Fruit fly (Drosophila melanogaster) whole organism, embryonic: ENCODE data around the gene aop.

Experiments used
- Asciz ChIP-seq: fragments of 200-800 bp; sonication (Bioruptor generic); optimal IDR thresholded peaks from 2 replicates; lab custom pipeline; 2017; ENCODE audit warnings: missing biosample characterization, mild to moderate bottlenecking, missing genetic modification characterization, missing genetic modification reagents
- Atf6 ChIP-seq: fragments of 200-800 bp; sonication (Bioruptor generic); IDR thresholded peaks from 2 replicates; pipeline ENCODE4 v1.3.6; 2022; ENCODE audit warnings: missing biosample characterization, missing genetic modification characterization
- CG10543 ChIP-seq: fragments of 200-800 bp; sonication (Bioruptor generic); optimal IDR thresholded peaks from 3 replicates; lab custom pipeline; 2017; ENCODE audit warnings: missing biosample characterization, mild to moderate bottlenecking, missing genetic modification characterization, moderate library complexity
- CG11456 ChIP-seq: fragments of 200-800 bp; sonication (Bioruptor generic); IDR thresholded peaks from 3 replicates; pipeline ENCODE4 v1.3.6; 2022; ENCODE audit warnings: missing biosample characterization, missing genetic modification characterization
- CG12071 ChIP-seq: fragments of 200-800 bp; sonication (Bioruptor generic); optimal IDR thresholded peaks from 3 replicates; lab custom pipeline; 2018; ENCODE audit warnings: missing biosample characterization, mild to moderate bottlenecking, missing genetic modification characterization
- CG13624 ChIP-seq: fragments of 200-800 bp; sonication (Bioruptor generic); optimal IDR thresholded peaks from 2 replicates; lab custom pipeline; 2016; ENCODE audit warnings: missing biosample characterization, missing genetic modification characterization
- CG1529 ChIP-seq: fragments of 200-800 bp; sonication (Bioruptor generic); optimal IDR thresholded peaks from 3 replicates; lab custom pipeline; 2018; ENCODE audit warnings: missing biosample characterization, missing genetic modification characterization
- CG16779 ChIP-seq: fragments of 200-800 bp; sonication (Bioruptor generic); IDR thresholded peaks from 2 replicates; pipeline ENCODE4 v1.3.6; 2022; ENCODE audit warnings: missing biosample characterization, missing genetic modification characterization
- CG18011 ChIP-seq: fragments of 200-800 bp; sonication (Bioruptor generic); optimal IDR thresholded peaks from 2 replicates; lab custom pipeline; 2017; ENCODE audit warnings: missing biosample characterization, missing genetic modification characterization, mild to moderate bottlenecking, moderate library complexity, missing genotype
- CG1832 ChIP-seq: fragments of 200-800 bp; sonication (Bioruptor generic); optimal IDR thresholded peaks from 2 replicates; lab custom pipeline; 2017; ENCODE audit warnings: missing biosample characterization, mild to moderate bottlenecking, missing genetic modification characterization, inconsistent platforms
- CG18476 ChIP-seq: fragments of 200-800 bp; sonication (Bioruptor generic); optimal IDR thresholded peaks from 2 replicates; lab custom pipeline; 2016; ENCODE audit warnings: missing biosample characterization, mild to moderate bottlenecking, missing genetic modification characterization
- CG18764 ChIP-seq: fragments of 200-800 bp; sonication (Bioruptor generic); optimal IDR thresholded peaks from 3 replicates; lab custom pipeline; 2016; ENCODE audit warnings: missing biosample characterization, missing genetic modification characterization
- CG2712 ChIP-seq: fragments of 200-800 bp; optimal IDR thresholded peaks from 3 replicates; lab custom pipeline; 2019; ENCODE audit warnings: missing biosample characterization, mild to moderate bottlenecking, missing genetic modification characterization, moderate library complexity
- CG3281 ChIP-seq: fragments of 200-800 bp; sonication (Bioruptor generic); optimal IDR thresholded peaks from 3 replicates; lab custom pipeline; 2017; ENCODE audit warnings: missing biosample characterization, mild to moderate bottlenecking, missing genetic modification characterization
- CG34376 ChIP-seq: fragments of 200-800 bp; sonication (Bioruptor generic); optimal IDR thresholded peaks from 2 replicates; lab custom pipeline; 2018; ENCODE audit warnings: missing biosample characterization, mild to moderate bottlenecking, missing genetic modification characterization
- CG3847 ChIP-seq: fragments of 200-800 bp; sonication (Bioruptor generic); IDR thresholded peaks from 2 replicates; pipeline ENCODE4 v1.3.6; 2022; ENCODE audit warnings: missing biosample characterization, missing genetic modification characterization
- CG5245 ChIP-seq: fragments of 200-800 bp; sonication (Bioruptor generic); optimal IDR thresholded peaks from 3 replicates; lab custom pipeline; 2016; ENCODE audit warnings: missing biosample characterization, missing genetic modification characterization
- CG6175 ChIP-seq: fragments of 200-800 bp; sonication (Bioruptor generic); IDR thresholded peaks from 3 replicates; pipeline ENCODE4 v1.3.6; 2022; ENCODE audit warnings: missing biosample characterization, missing genetic modification characterization
- CG7357 ChIP-seq: fragments of 200-800 bp; sonication (Bioruptor generic); IDR thresholded peaks from 3 replicates; pipeline ENCODE4 v1.3.6; 2022; ENCODE audit warnings: missing biosample characterization, missing genetic modification characterization
- CG7786 ChIP-seq: fragments of 200-800 bp; sonication (Bioruptor generic); optimal IDR thresholded peaks from 2 replicates; lab custom pipeline; 2016; ENCODE audit warnings: missing biosample characterization, missing genetic modification characterization
- CG9727 ChIP-seq: fragments of 200-800 bp; sonication (Bioruptor generic); optimal IDR thresholded peaks from 3 replicates; lab custom pipeline; 2017; ENCODE audit warnings: missing biosample characterization, mild to moderate bottlenecking, missing genetic modification characterization
- Dfd ChIP-seq, 2 experiments: fragments of >200 bp; optimal IDR thresholded peaks; 2 replicates each; lab custom pipeline; 2017; ENCODE audit warnings: missing biosample characterization in 2 of 2, missing genetic modification characterization in 2 of 2
- Dip2 ChIP-seq: fragments of 200-800 bp; sonication (Bioruptor generic); IDR thresholded peaks from 2 replicates; pipeline ENCODE4 v1.3.6; 2022; ENCODE audit warnings: missing biosample characterization, missing genetic modification characterization
- E2f1 ChIP-seq: fragments of 200-800 bp; sonication (Bioruptor generic); IDR thresholded peaks from 2 replicates; pipeline ENCODE4 v1.3.6; 2022; ENCODE audit warnings: missing biosample characterization, missing genetic modification characterization
- ERR ChIP-seq: fragments of 200-800 bp; sonication (Bioruptor generic); optimal IDR thresholded peaks from 2 replicates; lab custom pipeline; 2016; ENCODE audit warnings: missing biosample characterization, missing genetic modification characterization
- Eip74EF ChIP-seq, 2 experiments: fragments of 200-800 bp in 1 of 2; fragments of >200 bp in 1 of 2; sonication (Bioruptor generic) in 1 of 2; optimal IDR thresholded peaks; 2 replicates each; lab custom pipeline; 2017 to 2019; ENCODE audit warnings: missing biosample characterization in 2 of 2, missing genetic modification characterization in 2 of 2, mild to moderate bottlenecking in 1 of 2, moderate library complexity in 1 of 2
- Gug ChIP-seq: fragments of 200-800 bp; sonication (Bioruptor generic); IDR thresholded peaks from 4 replicates; pipeline ENCODE4 v1.3.6; 2022; ENCODE audit warnings: missing biosample characterization, missing genetic modification characterization
- H15 ChIP-seq: fragments of 200-800 bp; sonication (Bioruptor generic); IDR thresholded peaks from 3 replicates; pipeline ENCODE4 v1.3.6; 2022; ENCODE audit warnings: missing biosample characterization, missing genetic modification characterization
- HmgZ ChIP-seq: fragments of 200-800 bp; sonication (Bioruptor generic); optimal IDR thresholded peaks from 2 replicates; lab custom pipeline; 2018; ENCODE audit warnings: missing biosample characterization, mild to moderate bottlenecking, missing genetic modification characterization
- Kr ChIP-seq: fragments of 200-800 bp; sonication (Bioruptor generic); optimal IDR thresholded peaks from 2 replicates; lab custom pipeline; 2017; ENCODE audit warnings: missing biosample characterization, mild to moderate bottlenecking, missing genetic modification characterization
- Myb ChIP-seq: fragments of 200-800 bp; sonication (Bioruptor generic); optimal IDR thresholded peaks from 2 replicates; lab custom pipeline; 2016; ENCODE audit warnings: missing biosample characterization, missing genetic modification characterization
- Nf-YB ChIP-seq: fragments of 200-800 bp; sonication (Bioruptor generic); optimal IDR thresholded peaks from 3 replicates; lab custom pipeline; 2019; ENCODE audit warnings: missing biosample characterization, mild to moderate bottlenecking, missing genetic modification characterization, moderate library complexity
- YL-1 ChIP-seq: fragments of 200-800 bp; sonication (Bioruptor generic); optimal IDR thresholded peaks from 3 replicates; lab custom pipeline; 2017; ENCODE audit warnings: missing biosample characterization, mild to moderate bottlenecking, missing genetic modification characterization
- chn ChIP-seq: fragments of 200-800 bp; sonication (Bioruptor generic); optimal IDR thresholded peaks from 2 replicates; lab custom pipeline; 2016; ENCODE audit warnings: missing biosample characterization, missing genetic modification characterization
- cwo ChIP-seq: fragments of 200-800 bp; sonication (Bioruptor generic); optimal IDR thresholded peaks from 3 replicates; lab custom pipeline; 2017; ENCODE audit warnings: missing biosample characterization, missing genetic modification characterization, mild to moderate bottlenecking, moderate library complexity, missing genetic modification reagents
- dmrt11E ChIP-seq: fragments of 200-800 bp; sonication (Bioruptor generic); optimal IDR thresholded peaks from 3 replicates; lab custom pipeline; 2018; ENCODE audit warnings: missing biosample characterization, mild to moderate bottlenecking, missing genetic modification characterization, moderate library complexity
- hbn ChIP-seq: fragments of 200-800 bp; sonication (Bioruptor generic); IDR thresholded peaks from 2 replicates; pipeline ENCODE4 v1.3.6; 2022; ENCODE audit warnings: missing biosample characterization, missing genetic modification characterization; ENCODE audit not compliant: partially characterized antibody
- ind ChIP-seq: fragments of 200-800 bp; sonication (Bioruptor generic); optimal IDR thresholded peaks from 3 replicates; lab custom pipeline; 2016; ENCODE audit warnings: missing biosample characterization, missing genetic modification characterization
- jing ChIP-seq: fragments of 200-800 bp; sonication (Bioruptor generic); optimal IDR thresholded peaks from 2 replicates; lab custom pipeline; 2018; ENCODE audit warnings: missing biosample characterization, mild to moderate bottlenecking, missing genetic modification characterization
- kah ChIP-seq: fragments of 200-800 bp; sonication (Bioruptor generic); optimal IDR thresholded peaks from 2 replicates; lab custom pipeline; 2018; ENCODE audit warnings: missing biosample characterization, mild to moderate bottlenecking, missing genetic modification characterization
- odd ChIP-seq: fragments of 200-800 bp; sonication (Bioruptor generic); optimal IDR thresholded peaks from 2 replicates; lab custom pipeline; 2017; ENCODE audit warnings: missing biosample characterization, mild to moderate bottlenecking, missing genetic modification characterization
- p53 ChIP-seq: fragments of 200-800 bp; sonication (Bioruptor generic); optimal IDR thresholded peaks from 2 replicates; lab custom pipeline; 2016; ENCODE audit warnings: missing biosample characterization, missing genetic modification characterization
- pb ChIP-seq: fragments of 200-800 bp; sonication (Bioruptor generic); optimal IDR thresholded peaks from 3 replicates; lab custom pipeline; 2016; ENCODE audit warnings: missing biosample characterization, missing genetic modification characterization
- sc ChIP-seq, 3 experiments: fragments of >200 bp in 2 of 3; fragments of 200-800 bp in 1 of 3; sonication (Bioruptor generic) in 1 of 3; optimal IDR thresholded peaks; 2 replicates in 2 of 3; 3 replicates in 1 of 3; lab custom pipeline; 2017; ENCODE audit warnings: mild to moderate bottlenecking in 1 of 3, missing biosample characterization in 1 of 3, missing genetic modification characterization in 1 of 3, missing genetic modification reagents in 1 of 3
- scrt ChIP-seq: fragments of 200-800 bp; sonication (Bioruptor generic); optimal IDR thresholded peaks from 2 replicates; lab custom pipeline; 2018; ENCODE audit warnings: missing biosample characterization, mild to moderate bottlenecking, missing genetic modification characterization, moderate library complexity
- stc ChIP-seq: fragments of 200-800 bp; sonication (Bioruptor generic); IDR thresholded peaks from 2 replicates; pipeline ENCODE4 v1.3.6; 2022; ENCODE audit warnings: missing biosample characterization, missing genetic modification characterization
- toy ChIP-seq: fragments of 200-800 bp; sonication (Bioruptor generic); IDR thresholded peaks from 2 replicates; pipeline ENCODE4 v1.3.6; 2022; ENCODE audit warnings: missing biosample characterization, missing genetic modification characterization
- z ChIP-seq: fragments of 200-800 bp; sonication (Bioruptor generic); IDR thresholded peaks from 3 replicates; pipeline ENCODE4 v1.3.6; 2022; ENCODE audit warnings: missing biosample characterization, missing genetic modification characterization

Gene aop

dm6 chr2L:2130157-2130987 lies 48.2 kb downstream of the aop start, which contains the start of gene Glyp (continued):
- TF ChIP-seq CG5245 (GFP tag; lab: Kevin White, UChicago) (peak; percentile 79), Dfd (GFP tag; optimal IDR thresholded peaks at IDR 0.05; lab: Kevin White, UChicago) (no peak), sc (optimal IDR thresholded peaks at IDR 0.05; lab: Kevin White, UChicago) (no peak), sc (GFP tag; optimal IDR thresholded peaks at IDR 0.05; lab: Kevin White, UChicago) (peak; percentile 96), toy (GFP tag; lab: Robert Waterston, UW) (peak; percentile 83), Kr (GFP tag; lab: Kevin White, UChicago) (peak; percentile 76), ind (GFP tag; lab: Kevin White, UChicago) (peak; percentile 95), Eip74EF (GFP tag; optimal IDR thresholded peaks at IDR 0.05; lab: Kevin White, UChicago) (peak in 1 of 2 experiments; percentile 96), kah (GFP tag; lab: Kevin White, UChicago) (peak; percentile 77), CG3281 (GFP tag; lab: Kevin White, UChicago) (peak; percentile 99), hbn (GFP tag; lab: Robert Waterston, UW) (no peak; the same call in 1 of the 2 replicates), jing (GFP tag; lab: Kevin White, UChicago) (peak; percentile 84), CG11456 (GFP tag; lab: Robert Waterston, UW) (peak; percentile 94), CG7786 (peak; percentile 63), E2f1 (peak; percentile 95), CG7357 (GFP tag; lab: Robert Waterston, UW) (peak; percentile 91), YL-1 (GFP tag; lab: Kevin White, UChicago) (peak; percentile 96), CG18764 (GFP tag; lab: Kevin White, UChicago) (peak; percentile 92), dmrt11E (tag; lab: Kevin White, UChicago) (peak; percentile 86), Gug (peak; percentile 89), pb (GFP tag; lab: Kevin White, UChicago) (peak; percentile 56), Atf6 (peak; percentile 97), scrt (GFP tag; lab: Kevin White, UChicago) (peak; percentile 97), CG16779 (GFP tag; lab: Robert Waterston, UW) (peak; percentile 88), Myb (GFP tag; lab: Kevin White, UChicago) (peak; percentile 18), CG3847 (GFP tag; lab: Robert Waterston, UW) (peak; percentile 94), z (GFP tag; lab: Robert Waterston, UW) (no peak; the same call in 2 of the 3 replicates), CG10543 (GFP tag; lab: Kevin White, UChicago) (peak; percentile 99), HmgZ (tag; lab: Kevin White, UChicago) (peak; percentile 96), CG1529 (GFP tag; lab: Kevin White, UChicago) (peak; percentile 95), cwo (GFP tag; lab: Kevin White, UChicago) (peak; percentile 97), Nf-YB (GFP tag; lab: Kevin White, UChicago) (peak; percentile 88), CG18476 (GFP tag; lab: Kevin White, UChicago) (peak; percentile 89), CG12071 (peak; percentile 93), CG6175 (GFP tag; lab: Robert Waterston, UW) (peak; percentile 81), H15 (GFP tag; lab: Robert Waterston, UW) (peak; percentile 91), ERR (GFP tag; lab: Kevin White, UChicago) (peak; percentile 100), CG9727 (peak; percentile 98), stc (peak; percentile 96), CG2712 (tag; lab: Kevin White, UChicago) (peak; percentile 98), p53 (peak; percentile 46), Dip2 (GFP tag; lab: Robert Waterston, UW) (peak; percentile 37; the same call in 1 of the 2 replicates), CG34376 (GFP tag; lab: Kevin White, UChicago) (peak; percentile 98), CG1832 (GFP tag; lab: Kevin White, UChicago) (peak; percentile 90), chn (GFP tag; lab: Kevin White, UChicago) (peak; percentile 77), Asciz (GFP tag; lab: Kevin White, UChicago) (peak; percentile 97), CG13624 (GFP tag; lab: Kevin White, UChicago) (peak; percentile 73), odd (GFP tag; lab: Kevin White, UChicago) (peak; percentile 98), CG18011 (GFP tag; lab: Kevin White, UChicago) (peak; percentile 91)
